Worm (Caenorhabditis elegans) whole organism, L3 larva: ENCODE measurements around the gene M01H9.10.

Experiments
- elt-2 ChIP-seq: sonication (generic microtip); optimal IDR thresholded peaks from 2 replicates; lab custom pipeline; 2016; ENCODE audit warnings: missing genetic modification reagents, mild to moderate bottlenecking, missing genetic modification characterization, missing compliant biosample characterization
- jun-1 ChIP-seq: fragments of 150-350 bp; optimal IDR thresholded peaks from 2 replicates; lab custom pipeline; 2014; ENCODE audit warnings: missing biosample characterization, missing genetic modification reagents, missing genetic modification characterization
- mdl-1 ChIP-seq: fragments of 150-350 bp; optimal IDR thresholded peaks from 2 replicates; lab custom pipeline; 2014; ENCODE audit warnings: missing biosample characterization, missing genetic modification characterization
- nhr-237 ChIP-seq: fragments of 150-350 bp; optimal IDR thresholded peaks from 2 replicates; lab custom pipeline; 2014; ENCODE audit warnings: missing biosample characterization, missing genetic modification characterization
- nhr-28 ChIP-seq: fragments of 150-350 bp; optimal IDR thresholded peaks from 2 replicates; lab custom pipeline; 2014; ENCODE audit warnings: missing biosample characterization, missing genetic modification characterization
- nhr-77 ChIP-seq: fragments of 150-350 bp; optimal IDR thresholded peaks from 2 replicates; lab custom pipeline; 2014; ENCODE audit warnings: missing biosample characterization, missing genetic modification characterization
- skn-1 ChIP-seq: fragments of 150-350 bp; optimal IDR thresholded peaks from 2 replicates; lab custom pipeline; 2014; ENCODE audit warnings: missing biosample characterization, missing genetic modification characterization
- unc-39 ChIP-seq: sonication (generic microtip); optimal IDR thresholded peaks from 4 replicates; lab custom pipeline; 2017; ENCODE audit warnings: missing biosample characterization, missing genetic modification characterization
- zag-1 ChIP-seq: fragments of 150-350 bp; optimal IDR thresholded peaks from 2 replicates; lab custom pipeline; 2014; ENCODE audit warnings: missing biosample characterization, missing genetic modification characterization
- ztf-11 ChIP-seq: fragments of 150-350 bp; optimal IDR thresholded peaks from 2 replicates; lab custom pipeline; 2014; ENCODE audit warnings: missing biosample characterization, missing genetic modification characterization

- TF ChIP-seq mdl-1 (tag; lab: Kevin White, UChicago) = no peak
- no peak for TF ChIP-seq ztf-11 (tag; lab: Kevin White, UChicago)
- no peak for TF ChIP-seq nhr-28
- TF ChIP-seq nhr-237 = no peak
- no peak for TF ChIP-seq nhr-77 (tag; lab: Kevin White, UChicago)
- no peak for TF ChIP-seq jun-1 (tag; lab: Kevin White, UChicago)
- TF ChIP-seq unc-39 = no peak
- TF ChIP-seq skn-1 = no peak
- TF ChIP-seq zag-1 (tag; lab: Kevin White, UChicago) = no peak
- peak; percentile 73 for TF ChIP-seq elt-2 (tag; lab: Kevin White, UChicago)
Observed at ce11 chrIV:4484555-4484954, 4.6 kb upstream of the M01H9.10 start.
